Worm (Caenorhabditis elegans) whole organism, L4 larva: Measurements from ENCODE around the gene pmp-5.
"Not testable (repeated sequence)": the region's sequence is repeated elsewhere in the genome, so short reads cannot be mapped to it uniquely, and the experiment has no call there.

ENCODE experiments used
- F26F4.8 ChIP-seq: fragments of 200-800 bp; sonication (Bioruptor generic); conservative IDR thresholded peaks from 2 replicates; pipeline ENCODE4 v1.3.6; 2022; ENCODE audit warnings: missing genetic modification characterization, missing compliant biosample characterization
- F49E8.2 ChIP-seq: sonication (generic microtip); optimal IDR thresholded peaks from 2 replicates; lab custom pipeline; 2016; ENCODE audit warnings: missing compliant biosample characterization, mild to moderate bottlenecking, missing genetic modification characterization, borderline replicate concordance
- T20F7.1 ChIP-seq: fragments of 200-800 bp; sonication (Bioruptor generic); optimal IDR thresholded peaks from 2 replicates; lab custom pipeline; 2018; ENCODE audit warnings: mild to moderate bottlenecking, missing genetic modification characterization, missing compliant biosample characterization
- Y48G9A.11 ChIP-seq: fragments of 200-800 bp; sonication (Bioruptor generic); IDR thresholded peaks from 2 replicates; pipeline ENCODE4 v1.3.6; 2022; ENCODE audit warnings: missing genetic modification reagents, missing genetic modification characterization, missing compliant biosample characterization
- Y5F2A.4 ChIP-seq: fragments of 200-800 bp; sonication (Bioruptor generic); optimal IDR thresholded peaks from 2 replicates; lab custom pipeline; 2018; ENCODE audit warnings: mild to moderate bottlenecking, missing genetic modification characterization, missing compliant biosample characterization
- ZK337.2 ChIP-seq: fragments of 200-800 bp; sonication (Bioruptor generic); IDR thresholded peaks from 2 replicates; pipeline ENCODE4 v1.3.6; 2022; ENCODE audit warnings: missing genetic modification reagents, missing genetic modification characterization, missing compliant biosample characterization
- ZK546.5 ChIP-seq, 2 experiments: sonication (generic microtip); optimal IDR thresholded peaks; 2 replicates each; lab custom pipeline; 2017; ENCODE audit warnings: missing biosample characterization in 2 of 2, missing genetic modification characterization in 2 of 2
- aha-1 ChIP-seq: fragments of 150-350 bp; peaks from one replicate; lab custom pipeline; 2014; ENCODE audit warnings: missing biosample characterization, missing genetic modification characterization
- ama-1 ChIP-seq: fragments of 150-350 bp; optimal IDR thresholded peaks from 2 replicates; lab custom pipeline; 2014; ENCODE audit warnings: inconsistent platforms, mixed read lengths
- arid-1 ChIP-seq: fragments of 200-800 bp; sonication (Bioruptor generic); conservative IDR thresholded peaks from 2 replicates; pipeline ENCODE4 v1.3.6; 2022; ENCODE audit warnings: missing genetic modification reagents, missing genetic modification characterization, missing compliant biosample characterization
- attf-4 ChIP-seq: sonication (generic microtip); optimal IDR thresholded peaks from 3 replicates; lab custom pipeline; 2017; ENCODE audit warnings: missing biosample characterization, missing genetic modification characterization
- ceh-20 ChIP-seq: fragments of 200-800 bp; sonication (Bioruptor generic); IDR thresholded peaks from 2 replicates; pipeline ENCODE4 v1.3.6; 2022; ENCODE audit warnings: missing genetic modification reagents, missing genetic modification characterization, missing compliant biosample characterization
- ceh-44 ChIP-seq: fragments of 200-800 bp; sonication (Bioruptor generic); IDR thresholded peaks from 2 replicates; pipeline ENCODE4 v1.3.6; 2022; ENCODE audit warnings: missing genetic modification reagents, missing genetic modification characterization, missing compliant biosample characterization
- daf-16 ChIP-seq, 3 experiments: sonication (generic microtip); optimal IDR thresholded peaks; 2 replicates each; lab custom pipeline; 2016 to 2017; ENCODE audit warnings: missing genetic modification characterization in 3 of 3, missing genetic modification reagents in 3 of 3, mild to moderate bottlenecking in 2 of 3, missing compliant biosample characterization in 2 of 3, missing biosample characterization in 1 of 3, moderate library complexity in 1 of 3
- daf-19 ChIP-seq: fragments of 200-800 bp; sonication (Bioruptor generic); conservative IDR thresholded peaks from 2 replicates; pipeline ENCODE4 v1.3.6; 2022; ENCODE audit warnings: missing genetic modification characterization, missing compliant biosample characterization
- daf-8 ChIP-seq: fragments of 200-800 bp; sonication (Bioruptor generic); IDR thresholded peaks from 2 replicates; pipeline ENCODE4 v1.3.6; 2022; ENCODE audit warnings: missing genetic modification characterization, missing compliant biosample characterization
- dmd-8 ChIP-seq: fragments of 200-800 bp; sonication (Bioruptor generic); IDR thresholded peaks from 2 replicates; pipeline ENCODE4 v1.3.6; 2022; ENCODE audit warnings: missing genetic modification characterization, missing compliant biosample characterization
- dmd-9 ChIP-seq: fragments of 200-800 bp; sonication (Bioruptor generic); IDR thresholded peaks from 2 replicates; pipeline ENCODE4 v1.3.6; 2022; ENCODE audit warnings: missing genetic modification reagents, missing genetic modification characterization, missing compliant biosample characterization
- dpl-1 ChIP-seq: fragments of 150-350 bp; optimal IDR thresholded peaks from 2 replicates; lab custom pipeline; 2014; ENCODE audit warnings: missing biosample characterization, missing genetic modification reagents, missing genetic modification characterization
- egl-27 ChIP-seq: sonication (generic microtip); optimal IDR thresholded peaks from 3 replicates; lab custom pipeline; 2017; ENCODE audit warnings: missing biosample characterization, missing genetic modification reagents, missing genetic modification characterization
- hmg-1.1 ChIP-seq: fragments of 200-800 bp; sonication (Bioruptor generic); IDR thresholded peaks from 2 replicates; pipeline ENCODE4 v1.3.6; 2022; ENCODE audit warnings: missing genetic modification reagents, missing genetic modification characterization, missing compliant biosample characterization
- lim-7 ChIP-seq: fragments of 200-800 bp; sonication (Bioruptor generic); IDR thresholded peaks from 2 replicates; pipeline ENCODE4 v1.3.6; 2022; ENCODE audit warnings: missing genetic modification characterization, missing compliant biosample characterization
- lin-15B ChIP-seq: fragments of 150-350 bp; sonication (generic microtip); optimal IDR thresholded peaks from 3 replicates; lab custom pipeline; 2014; ENCODE audit warnings: missing biosample characterization, missing genetic modification characterization
- lin-38 ChIP-seq: fragments of 200-800 bp; sonication (Bioruptor generic); IDR thresholded peaks from 2 replicates; pipeline ENCODE4 v1.3.6; 2022; ENCODE audit warnings: missing genetic modification reagents, missing genetic modification characterization, missing compliant biosample characterization
- lir-3 ChIP-seq: sonication (generic microtip); optimal IDR thresholded peaks from 2 replicates; lab custom pipeline; 2016; ENCODE audit warnings: mild to moderate bottlenecking, missing genetic modification characterization, missing compliant biosample characterization
- lsy-2 ChIP-seq, 2 experiments: fragments of 150-350 bp in 1 of 2; sonication (generic microtip) in 1 of 2; optimal IDR thresholded peaks; 2 replicates each; lab custom pipeline; 2014 to 2017; ENCODE audit warnings: missing biosample characterization in 2 of 2, missing genetic modification characterization in 2 of 2
- mdl-1 ChIP-seq, 2 experiments: fragments of 150-350 bp in 1 of 2; sonication (generic microtip) in 1 of 2; optimal IDR thresholded peaks; 2 replicates each; lab custom pipeline; 2014 to 2017; ENCODE audit warnings: missing biosample characterization in 2 of 2, missing genetic modification characterization in 2 of 2
- mep-1 ChIP-seq: fragments of 150-350 bp; sonication (generic microtip); optimal IDR thresholded peaks from 3 replicates; lab custom pipeline; 2014; ENCODE audit warnings: missing biosample characterization, missing genetic modification characterization
- mxl-3 ChIP-seq: fragments of 200-800 bp; sonication (Bioruptor generic); optimal IDR thresholded peaks from 2 replicates; lab custom pipeline; 2018; ENCODE audit warnings: mild to moderate bottlenecking, missing genetic modification characterization, missing compliant biosample characterization
- nhr-25 ChIP-seq: sonication (generic microtip); optimal IDR thresholded peaks from 2 replicates; lab custom pipeline; 2017; ENCODE audit warnings: missing genetic modification characterization, mild to moderate bottlenecking, missing compliant biosample characterization, antibody characterized with exemption, moderate library complexity, borderline replicate concordance; ENCODE audit not compliant: insufficient read depth
- nhr-28 ChIP-seq: fragments of 150-350 bp; optimal IDR thresholded peaks from 2 replicates; lab custom pipeline; 2014; ENCODE audit warnings: missing biosample characterization, missing genetic modification characterization
- nhr-48 ChIP-seq: sonication (generic microtip); optimal IDR thresholded peaks from 2 replicates; lab custom pipeline; 2016; ENCODE audit warnings: mild to moderate bottlenecking, missing genetic modification characterization, missing compliant biosample characterization
- pha-4 ChIP-seq, 2 experiments: fragments of 150-350 bp in 1 of 2; fragments of 200-800 bp in 1 of 2; sonication (Bioruptor generic) in 1 of 2; IDR thresholded peaks in 1 of 2; optimal IDR thresholded peaks in 1 of 2; 2 replicates each; pipeline versions ENCODE4 v1.3.6 to Lab custom; 2014 to 2022; ENCODE audit warnings: missing genetic modification characterization in 2 of 2, missing genetic modification reagents in 2 of 2, missing biosample characterization in 1 of 2, missing compliant biosample characterization in 1 of 2
- php-3 ChIP-seq: fragments of 200-800 bp; sonication (Bioruptor generic); IDR thresholded peaks from 2 replicates; pipeline ENCODE4 v1.3.6; 2022; ENCODE audit warnings: missing genetic modification reagents, missing genetic modification characterization, missing compliant biosample characterization
- rbr-2 ChIP-seq: sonication (generic microtip); optimal IDR thresholded peaks from 2 replicates; lab custom pipeline; 2016; ENCODE audit warnings: missing genotype, missing genetic modification characterization, missing compliant biosample characterization
- set-16 ChIP-seq: fragments of 200-800 bp; sonication (Bioruptor generic); IDR thresholded peaks from 2 replicates; pipeline ENCODE4 v1.3.6; 2022; ENCODE audit warnings: missing genetic modification reagents, missing genetic modification characterization, missing compliant biosample characterization
- spr-3 ChIP-seq: fragments of 200-800 bp; sonication (Bioruptor generic); optimal IDR thresholded peaks from 2 replicates; lab custom pipeline; 2018; ENCODE audit warnings: mild to moderate bottlenecking, missing genetic modification characterization, missing compliant biosample characterization
- tag-97 ChIP-seq: fragments of 200-800 bp; sonication (Bioruptor generic); IDR thresholded peaks from 2 replicates; pipeline ENCODE4 v1.3.6; 2022; ENCODE audit warnings: missing genetic modification characterization, missing compliant biosample characterization
- unc-39 ChIP-seq: sonication (generic microtip); optimal IDR thresholded peaks from 2 replicates; lab custom pipeline; 2017; ENCODE audit warnings: missing biosample characterization, missing genetic modification characterization
- zfp-2 ChIP-seq: sonication (generic microtip); optimal IDR thresholded peaks from 2 replicates; lab custom pipeline; 2016; ENCODE audit warnings: mild to moderate bottlenecking, missing genetic modification characterization, missing compliant biosample characterization
- zip-11 ChIP-seq: fragments of 200-800 bp; sonication (Bioruptor generic); IDR thresholded peaks from 2 replicates; pipeline ENCODE4 v1.3.6; 2022; ENCODE audit warnings: missing genetic modification characterization, missing compliant biosample characterization
- ztf-11 ChIP-seq: fragments of 150-350 bp; optimal IDR thresholded peaks from 2 replicates; lab custom pipeline; 2014; ENCODE audit warnings: missing biosample characterization, missing genetic modification characterization
- ztf-7 ChIP-seq: fragments of 150-350 bp; optimal IDR thresholded peaks from 2 replicates; lab custom pipeline; 2014; ENCODE audit warnings: missing biosample characterization, missing genetic modification characterization

The pmp-5 gene

ce11 chrV:6665751-6666150 lies at the start of gene pmp-5 (continued):
- no peak for TF ChIP-seq lin-15B (tag; lab: Kevin White, UChicago)
- TF ChIP-seq lir-3 (tag; lab: Kevin White, UChicago): no peak
- TF ChIP-seq dmd-9 (GFP tag; lab: Robert Waterston, UW): no peak
- TF ChIP-seq tag-97 (GFP tag; lab: Robert Waterston, UW): no peak
- TF ChIP-seq nhr-25: no peak
- no peak for TF ChIP-seq ztf-11 (tag; lab: Kevin White, UChicago)
- TF ChIP-seq unc-39 (tag; lab: Kevin White, UChicago): no peak
- TF ChIP-seq F49E8.2: no peak
- TF ChIP-seq nhr-28 (tag; lab: Kevin White, UChicago): peak; percentile 86
- no peak for TF ChIP-seq mxl-3 (GFP tag; lab: Kevin White, UChicago)
- no peak for TF ChIP-seq ZK546.5 (tag; optimal IDR thresholded peaks at IDR 0.05; lab: Kevin White, UChicago)
- TF ChIP-seq Y5F2A.4 (GFP tag; lab: Kevin White, UChicago): no peak

- peak; percentile 95 for TF ChIP-seq Y48G9A.11
Observed at ce11 chrV:6714858-6715257, 49.2 kb upstream of the pmp-5 start.

- TF ChIP-seq Y48G9A.11 (peak; percentile 89), arid-1 (GFP tag; lab: Robert Waterston, UW) (peak; percentile 51), pha-4 (GFP tag; IDR thresholded peaks at IDR 0.05; lab: Robert Waterston, UW) (0 out of 2 replicates have a peak, but pooled peaks have one; percentile 15), F26F4.8 (peak; percentile 72; the same call in 1 of the 2 replicates), dmd-8 (GFP tag; lab: Robert Waterston, UW) (peak; percentile 48; the same call in 1 of the 2 replicates)
- not testable (repeated sequence) for TF ChIP-seq pha-4 (tag; optimal IDR thresholded peaks at IDR 0.05; lab: Kevin White, UChicago)
Observed at ce11 chrV:6711071-6711470, 45.5 kb upstream of the pmp-5 start.

- TF ChIP-seq zfp-2 (tag; lab: Kevin White, UChicago) (no peak), arid-1 (GFP tag; lab: Robert Waterston, UW) (no peak), attf-4 (tag; lab: Kevin White, UChicago) (no peak), Y48G9A.11 (peak; percentile 89), nhr-48 (tag; lab: Kevin White, UChicago) (no peak), daf-16 (GFP tag; optimal IDR thresholded peaks at IDR 0.05; lab: Kevin White, UChicago) (no peak), daf-16 (tag; optimal IDR thresholded peaks at IDR 0.05; lab: Kevin White, UChicago) (no peak), lim-7 (GFP tag; lab: Robert Waterston, UW) (no peak), zip-11 (GFP tag; lab: Robert Waterston, UW) (no peak), T20F7.1 (GFP tag; lab: Kevin White, UChicago) (peak; percentile 92), ama-1 (lab: Kevin White, UChicago) (no peak), ceh-44 (GFP tag; lab: Robert Waterston, UW) (no peak), spr-3 (GFP tag; lab: Kevin White, UChicago) (no peak), mdl-1 (tag; optimal IDR thresholded peaks at IDR 0.05; lab: Kevin White, UChicago) (no peak), ceh-20 (GFP tag; lab: Robert Waterston, UW) (no peak), daf-19 (GFP tag; lab: Robert Waterston, UW) (no peak), daf-8 (GFP tag; lab: Robert Waterston, UW) (no peak), dmd-9 (GFP tag; lab: Robert Waterston, UW) (no peak)
Observed at ce11 chrV:6710462-6710861, 44.8 kb upstream of the pmp-5 start, which contains the start of gene sna-1. Gene sna-1 (minus strand): TSS chrV:6710679.

ce11 chrV:6709050-6709683 lies 43.6 kb upstream of the pmp-5 start, which contains the start of gene dlst-1:
Gene dlst-1 (minus strand): TSS chrV:6709101.
- TF ChIP-seq lin-38 (GFP tag; lab: Robert Waterston, UW): peak; percentile 59
- peak; percentile 37 for TF ChIP-seq rbr-2 (tag; lab: Kevin White, UChicago)
- TF ChIP-seq ztf-7: no peak
- TF ChIP-seq set-16 (GFP tag; lab: Robert Waterston, UW): peak; percentile 27; the same call in 1 of the 2 replicates
- peak; percentile 33 for TF ChIP-seq dpl-1 (GFP tag; lab: Kevin White, UChicago)
- no peak for TF ChIP-seq aha-1 (tag; lab: Kevin White, UChicago)
- peak; percentile 50; the same call in 1 of the 2 replicates for TF ChIP-seq hmg-1.1 (GFP tag; lab: Robert Waterston, UW)
- TF ChIP-seq F49E8.2: peak; percentile 1
- peak; percentile 47 for TF ChIP-seq mep-1
- TF ChIP-seq egl-27 (tag; lab: Kevin White, UChicago): no peak
- TF ChIP-seq php-3 (GFP tag; lab: Robert Waterston, UW): no peak
- TF ChIP-seq ZK337.2 (GFP tag; lab: Robert Waterston, UW): no peak
- TF ChIP-seq lsy-2 (tag; optimal IDR thresholded peaks at IDR 0.05; lab: Kevin White, UChicago): peak in 1 of 2 experiments; percentile 36
